Fruit fly (Drosophila melanogaster) whole organism, adult: ENCODE results near the gene CG4968.

ENCODE experiments used
- CG11617 ChIP-seq: fragments of 200-800 bp; sonication (Bioruptor generic); optimal IDR thresholded peaks from 2 replicates; lab custom pipeline; 2017; ENCODE audit warnings: mild to moderate bottlenecking, missing biosample characterization, missing genetic modification reagents, missing genetic modification characterization
- CG14711 ChIP-seq: fragments of 200-800 bp; sonication (Bioruptor generic); optimal IDR thresholded peaks from 2 replicates; lab custom pipeline; 2018; ENCODE audit warnings: missing biosample characterization, mild to moderate bottlenecking, missing genetic modification characterization, moderate library complexity
- CG1620 ChIP-seq: fragments of 200-800 bp; sonication (Bioruptor generic); optimal IDR thresholded peaks from 2 replicates; lab custom pipeline; 2016; ENCODE audit warnings: missing biosample characterization, missing genetic modification characterization
- CG7045 ChIP-seq: fragments of 200-800 bp; sonication (Bioruptor generic); optimal IDR thresholded peaks from 2 replicates; lab custom pipeline; 2017; ENCODE audit warnings: missing biosample characterization, mild to moderate bottlenecking, missing genetic modification characterization
- CG7101 ChIP-seq: fragments of 200-800 bp; sonication (Bioruptor generic); optimal IDR thresholded peaks from 2 replicates; lab custom pipeline; 2018; ENCODE audit warnings: missing biosample characterization, mild to moderate bottlenecking, missing genetic modification characterization, moderate library complexity
- Crg-1 ChIP-seq: fragments of 200-800 bp; sonication (Bioruptor generic); optimal IDR thresholded peaks from 2 replicates; lab custom pipeline; 2016; ENCODE audit warnings: missing biosample characterization, missing genetic modification characterization
- Hr96 ChIP-seq: fragments of 200-800 bp; sonication (Bioruptor generic); optimal IDR thresholded peaks from 2 replicates; lab custom pipeline; 2016; ENCODE audit warnings: missing biosample characterization, missing genetic modification characterization
- ovo ChIP-seq: fragments of 200-800 bp; sonication (Bioruptor generic); optimal IDR thresholded peaks from 2 replicates; lab custom pipeline; 2016; ENCODE audit warnings: missing biosample characterization, missing genetic modification characterization
- pad ChIP-seq: fragments of 200-800 bp; sonication (Bioruptor generic); optimal IDR thresholded peaks from 3 replicates; lab custom pipeline; 2017; ENCODE audit warnings: missing biosample characterization, missing genetic modification characterization, mild to moderate bottlenecking, moderate library complexity, missing genetic modification reagents
- toe ChIP-seq: fragments of 200-800 bp; sonication (Bioruptor generic); optimal IDR thresholded peaks from 2 replicates; lab custom pipeline; 2016; ENCODE audit warnings: missing biosample characterization, missing genetic modification characterization

DNA sequence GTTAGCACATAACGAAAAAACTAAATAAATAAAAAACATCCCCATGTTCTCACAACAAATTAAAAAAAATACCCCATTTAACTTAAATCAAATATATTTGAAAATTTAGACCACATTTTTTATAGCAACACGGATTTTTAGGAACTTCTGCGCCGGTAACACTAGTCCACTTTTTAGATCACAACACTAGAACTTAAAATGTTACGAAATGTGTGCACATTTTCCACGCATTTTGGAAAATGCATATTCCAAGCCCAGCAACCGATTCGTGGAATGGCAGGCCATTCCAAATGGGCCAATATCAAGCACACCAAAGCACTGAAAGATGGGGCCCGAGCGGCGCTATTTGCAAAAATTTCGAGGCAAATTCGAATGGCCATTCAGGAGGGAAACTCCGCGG is 38.0 kb upstream of the CG4968 start, which contains the start of gene CG4957:
- TF ChIP-seq Crg-1 (GFP tag; lab: Kevin White, UChicago) (no peak), CG1620 (GFP tag; lab: Kevin White, UChicago) (no peak), ovo (GFP tag; lab: Kevin White, UChicago) (no peak), CG11617 (GFP tag; lab: Kevin White, UChicago) (no peak), CG7045 (GFP tag; lab: Kevin White, UChicago) (no peak), Hr96 (GFP tag; lab: Kevin White, UChicago) (no peak), toe (GFP tag; lab: Kevin White, UChicago) (no peak), pad (GFP tag; lab: Kevin White, UChicago) (no peak), CG14711 (tag; lab: Kevin White, UChicago) (no peak), CG7101 (tag; lab: Kevin White, UChicago) (no peak)
